Worm (Caenorhabditis elegans) whole organism, L1 larva: ENCODE measurements around the gene fbxa-152.

ENCODE experiments used
- egl-27 ChIP-seq, 2 experiments: fragments of 150-350 bp in 1 of 2; sonication (generic microtip); optimal IDR thresholded peaks; 3 replicates each; lab custom pipeline; 2017 to 2018; ENCODE audit warnings: missing biosample characterization in 2 of 2, missing genetic modification characterization in 2 of 2, missing genetic modification reagents in 2 of 2
- lin-15B ChIP-seq: fragments of 150-350 bp; sonication (generic microtip); optimal IDR thresholded peaks from 3 replicates; lab custom pipeline; 2014; ENCODE audit warnings: missing biosample characterization, missing genetic modification characterization
- lin-35 ChIP-seq, 2 experiments: fragments of 150-350 bp; optimal IDR thresholded peaks; 2 replicates each; lab custom pipeline; 2014; ENCODE audit warnings: missing biosample characterization in 2 of 2, missing genetic modification characterization in 2 of 2, missing genetic modification reagents in 2 of 2
- mab-9 ChIP-seq: fragments of 200-800 bp; sonication (Bioruptor generic); IDR thresholded peaks from 2 replicates; pipeline ENCODE4 v1.3.6; 2022; ENCODE audit warnings: missing genetic modification reagents, missing genetic modification characterization, missing compliant biosample characterization
- mef-2 ChIP-seq: fragments of 150-350 bp; optimal IDR thresholded peaks from 2 replicates; lab custom pipeline; 2014; ENCODE audit warnings: missing biosample characterization, missing genetic modification characterization
- nhr-85 ChIP-seq: sonication (generic microtip); peaks from one replicate; lab custom pipeline; 2016; ENCODE audit warnings: missing genetic modification characterization, inconsistent platforms, missing compliant biosample characterization
- sup-37 ChIP-seq: fragments of 200-800 bp; sonication (Bioruptor generic); optimal IDR thresholded peaks from 2 replicates; lab custom pipeline; 2018; ENCODE audit warnings: mild to moderate bottlenecking, missing genetic modification characterization, missing compliant biosample characterization
- unc-62 ChIP-seq: fragments of 150-350 bp; optimal IDR thresholded peaks from 2 replicates; lab custom pipeline; 2014; ENCODE audit warnings: missing biosample characterization, missing genetic modification reagents, missing genetic modification characterization
- ztf-4 ChIP-seq: fragments of 150-350 bp; optimal IDR thresholded peaks from 2 replicates; lab custom pipeline; 2014; ENCODE audit warnings: missing biosample characterization, missing genetic modification characterization

ce11 chrV:15562541-15562940 is 39.6 kb downstream of the fbxa-152 start:
- TF ChIP-seq nhr-85 (tag; lab: Kevin White, UChicago) (no peak), lin-15B (no peak), mef-2 (tag; lab: Kevin White, UChicago) (no peak), mab-9 (GFP tag; lab: Robert Waterston, UW) (no peak), lin-35 (GFP tag; optimal IDR thresholded peaks at IDR 0.05; lab: Kevin White, UChicago) (no peak), unc-62 (no peak), egl-27 (tag; optimal IDR thresholded peaks at IDR 0.05; lab: Kevin White, UChicago) (no peak), sup-37 (GFP tag; lab: Kevin White, UChicago) (no peak), ztf-4 (no peak)
